Worm (Caenorhabditis elegans): ENCODE results near the gene K08E4.8.

- TF ChIP-seq snpc-4 (tag; optimal IDR thresholded peaks at IDR 0.05) (no peak), nhr-25 (tag; optimal IDR thresholded peaks at IDR 0.05) (no peak), pqm-1 (tag; optimal IDR thresholded peaks at IDR 0.05) (no peak), pha-4 (tag; optimal IDR thresholded peaks at IDR 0.05) (peak; percentile 64), ama-1 (optimal IDR thresholded peaks at IDR 0.05) (no peak), elt-3 (tag; optimal IDR thresholded peaks at IDR 0.05) (no peak), sea-2 (GFP tag; optimal IDR thresholded peaks at IDR 0.05) (no peak), ceh-82 (tag; optimal IDR thresholded peaks at IDR 0.05) (no peak), ztf-11 (tag; optimal IDR thresholded peaks at IDR 0.05) (no peak)
Observed at ce11 chrIV:12051049-12051792, 9.9 kb downstream of the K08E4.8 start, which contains the start of the genes bre-5 and spt-5.

Data from whole organism, L3 larva.